Worm (Caenorhabditis elegans): Measurements from ENCODE around the gene myo-5.

Gene myo-5

DNA sequence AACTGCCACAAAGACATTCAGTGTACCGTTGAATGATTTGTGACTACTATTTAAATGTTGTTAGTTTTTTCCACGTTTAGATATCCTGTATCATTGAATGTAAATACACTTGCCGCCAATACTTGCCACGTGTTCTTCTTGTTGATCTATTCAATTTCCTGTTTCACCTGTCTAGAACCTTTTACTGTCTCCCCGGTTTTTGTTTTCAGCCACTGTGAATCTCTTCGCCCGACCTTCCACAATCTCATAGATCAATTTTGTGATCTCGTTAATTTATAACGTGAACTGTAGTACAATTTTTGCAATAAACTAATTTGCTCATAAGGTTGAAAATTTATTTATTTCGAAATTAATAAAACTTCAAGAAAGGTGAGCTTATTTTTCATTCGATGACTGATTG is 36.6 kb downstream of the myo-5 start, which contains the start of gene D1014.13:
Gene D1014.13 (plus strand): TSS at position 301 of the 400 bp plus-strand sequence.
- no peak for TF ChIP-seq nhr-28 (tag; optimal IDR thresholded peaks at IDR 0.05)
- TF ChIP-seq Y105C5A.15 (GFP tag; IDR thresholded peaks at IDR 0.05), result no peak
- peak in 1 of 2 experiments; percentile 74 for TF ChIP-seq unc-62 (GFP tag; optimal IDR thresholded peaks at IDR 0.05 in 1 of 2)
- TF ChIP-seq unc-62 (tag; optimal IDR thresholded peaks at IDR 0.05), result no peak
- TF ChIP-seq nhr-102 (tag; optimal IDR thresholded peaks at IDR 0.05), result no peak
- TF ChIP-seq nhr-42 (GFP tag; IDR thresholded peaks at IDR 0.05), result no peak
- no peak for TF ChIP-seq mdt-29 (GFP tag; IDR thresholded peaks at IDR 0.05)
- TF ChIP-seq pqm-1 (tag; optimal IDR thresholded peaks at IDR 0.05), result no peak

DNA sequence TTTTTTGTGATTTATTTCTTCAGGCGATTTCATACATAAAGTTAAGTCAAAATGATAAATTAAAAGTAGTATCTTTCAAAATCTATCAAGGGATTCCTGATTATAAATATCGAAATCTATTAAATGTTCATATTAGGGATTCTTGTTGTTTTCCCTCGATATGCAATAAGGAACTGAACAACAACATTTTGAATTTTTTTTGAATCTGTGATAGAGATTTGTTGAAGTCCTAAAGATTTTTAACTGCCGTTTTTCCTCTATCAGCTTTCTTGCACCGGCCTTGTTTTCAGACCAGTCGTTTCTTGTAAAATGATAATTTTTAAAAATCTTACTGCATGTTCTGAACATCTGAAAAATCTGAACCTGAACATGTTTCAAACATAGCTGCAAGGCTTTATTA is 47.0 kb downstream of the myo-5 start:
- TF ChIP-seq ceh-62 (tag; optimal IDR thresholded peaks at IDR 0.05) (no peak), ceh-32 (tag; optimal IDR thresholded peaks at IDR 0.05; ENCODE audit: poor library complexity) (no peak)

DNA sequence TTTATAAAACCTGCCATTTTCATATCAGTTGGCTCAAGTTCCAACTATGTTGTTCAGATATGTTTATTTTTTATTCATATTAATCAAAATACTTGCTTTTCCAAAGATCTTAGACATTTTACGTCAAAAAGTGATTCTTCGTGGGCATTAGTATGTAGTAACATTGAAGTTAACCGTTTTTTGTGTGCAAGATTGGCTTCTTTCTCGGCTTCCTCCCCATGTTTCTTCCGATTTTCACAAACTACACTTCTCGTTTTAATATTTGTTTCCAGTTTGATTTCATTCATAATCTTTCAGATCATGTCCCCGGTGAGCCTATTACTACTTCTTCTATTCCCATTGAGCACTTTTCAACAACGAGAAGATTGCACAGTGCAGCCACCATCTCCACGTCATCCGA is 48.7 kb downstream of the myo-5 start, which contains the start of gene sul-2:
Gene sul-2 (plus strand): TSS at position 301 of the 400 bp plus-strand sequence.
- TF ChIP-seq daf-16 (GFP tag; optimal IDR thresholded peaks at IDR 0.05) (no peak), daf-16 (tag; optimal IDR thresholded peaks at IDR 0.05) (no peak), F26F4.8 (GFP tag; conservative IDR thresholded peaks at IDR 0.05) (no peak), zag-1 (tag; optimal IDR thresholded peaks at IDR 0.05) (no peak), ceh-28 (tag; optimal IDR thresholded peaks at IDR 0.05) (no peak), duxl-1 (tag; optimal IDR thresholded peaks at IDR 0.05; ENCODE audit: poor library complexity) (no peak), fkh-10 (GFP tag; optimal IDR thresholded peaks at IDR 0.05) (no peak), pha-4 (GFP tag; IDR thresholded peaks at IDR 0.05) (no peak), pha-4 (tag; optimal IDR thresholded peaks at IDR 0.05) (no peak), madf-5 (GFP tag; IDR thresholded peaks at IDR 0.05) (no peak), fos-1 (tag; optimal IDR thresholded peaks at IDR 0.05) (no peak), saeg-2 (GFP tag; IDR thresholded peaks at IDR 0.05) (no peak), F10B5.3 (tag; optimal IDR thresholded peaks at IDR 0.05) (no peak), unc-39 (tag; optimal IDR thresholded peaks at IDR 0.05) (no peak)

DNA sequence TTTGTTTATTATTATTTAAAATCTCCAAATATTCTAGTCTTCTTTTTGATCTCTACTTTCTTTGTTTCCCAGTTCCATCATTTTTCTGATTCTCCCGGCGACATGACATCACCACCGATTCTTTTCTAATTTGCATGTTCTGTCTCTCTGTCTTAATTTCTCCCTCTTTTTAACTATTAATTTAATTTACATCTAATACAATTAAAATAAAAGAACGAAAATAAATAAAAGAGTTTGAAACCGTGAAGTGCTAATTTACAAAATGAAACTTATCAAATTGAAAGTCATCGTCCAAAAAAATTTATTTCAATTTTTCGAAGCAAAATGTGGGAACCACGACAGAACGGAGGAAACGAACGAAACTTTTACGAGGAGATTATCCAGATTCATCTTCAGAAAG is 50.9 kb downstream of the myo-5 start, which contains the start of gene F20D6.6:
Gene F20D6.6 (plus strand): TSS at position 301 of the 400 bp plus-strand sequence.
- TF ChIP-seq arid-1 (GFP tag; conservative IDR thresholded peaks at IDR 0.05), result no peak
- no peak for TF ChIP-seq nhr-28 (tag; optimal IDR thresholded peaks at IDR 0.05)
- no peak for TF ChIP-seq tra-1 (GFP tag; IDR thresholded peaks at IDR 0.05)
- TF ChIP-seq ZK546.5 (tag; optimal IDR thresholded peaks at IDR 0.05), result no peak
- TF ChIP-seq ceh-32 (tag; optimal IDR thresholded peaks at IDR 0.05; ENCODE audit: poor library complexity), result no peak
- TF ChIP-seq lin-15B (tag; optimal IDR thresholded peaks at IDR 0.05), result no peak
- TF ChIP-seq hif-1 (tag; optimal IDR thresholded peaks at IDR 0.05), result no peak
- no peak for TF ChIP-seq F26F4.8 (GFP tag; conservative IDR thresholded peaks at IDR 0.05)
- no peak for TF ChIP-seq ZK337.2 (GFP tag; IDR thresholded peaks at IDR 0.05)
- no peak for TF ChIP-seq jun-1 (tag; optimal IDR thresholded peaks at IDR 0.05)
- no peak for TF ChIP-seq dmd-8 (GFP tag; IDR thresholded peaks at IDR 0.05)
- no peak for TF ChIP-seq mxl-3 (GFP tag; optimal IDR thresholded peaks at IDR 0.05)
- no peak for TF ChIP-seq mes-2 (tag; optimal IDR thresholded peaks at IDR 0.05; ENCODE audit: poor library complexity, severe bottlenecking)
- no peak for TF ChIP-seq mdt-29 (GFP tag; IDR thresholded peaks at IDR 0.05)
- TF ChIP-seq lin-39 (tag; optimal IDR thresholded peaks at IDR 0.05), result no peak
- TF ChIP-seq zfp-2 (tag; optimal IDR thresholded peaks at IDR 0.05), result no peak
- TF ChIP-seq gei-8 (GFP tag; optimal IDR thresholded peaks at IDR 0.05), result no peak
